Fruit fly (Drosophila melanogaster) whole organism, prepupa: Measurements from ENCODE around the gene Axud1.

Experiments used
- CG10669 ChIP-seq: fragments of 200-800 bp; sonication (Bioruptor generic); optimal IDR thresholded peaks from 3 replicates; lab custom pipeline; 2018; ENCODE audit warnings: missing biosample characterization, mild to moderate bottlenecking, missing genetic modification characterization, moderate library complexity
- OdsH ChIP-seq: fragments of 200-800 bp; sonication (Bioruptor generic); optimal IDR thresholded peaks from 3 replicates; lab custom pipeline; 2016; ENCODE audit warnings: missing biosample characterization, missing genetic modification characterization
- esn ChIP-seq: fragments of 200-800 bp; sonication (Bioruptor generic); optimal IDR thresholded peaks from 2 replicates; lab custom pipeline; 2016; ENCODE audit warnings: missing biosample characterization, mild to moderate bottlenecking, missing genetic modification characterization, moderate library complexity

DNA sequence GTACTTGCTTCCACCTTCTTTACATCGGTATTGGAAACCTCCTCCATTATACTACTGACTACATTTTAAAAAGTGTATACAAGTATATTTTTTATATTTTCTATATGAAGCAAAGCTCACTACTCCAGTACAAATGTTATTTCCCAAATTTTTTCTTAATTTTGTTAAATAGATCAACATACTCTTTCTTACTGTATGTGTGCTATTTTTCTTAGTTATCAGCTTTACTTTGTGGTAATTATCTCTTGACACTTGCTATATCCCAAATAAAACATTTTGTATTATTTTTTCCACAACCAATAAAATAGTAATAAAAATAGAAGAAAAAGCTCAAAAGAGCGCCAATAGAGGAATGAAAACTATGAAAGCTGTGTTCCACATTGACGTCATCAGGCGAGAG, 25.4 kb downstream of the Axud1 start, which contains the start of gene CG43750:
- TF ChIP-seq CG10669: no peak
- TF ChIP-seq OdsH (GFP tag; lab: Kevin White, UChicago): no peak
- no peak for TF ChIP-seq esn (GFP tag; lab: Kevin White, UChicago)
